Fruit fly (Drosophila melanogaster) whole organism: ENCODE measurements around the gene CG3061.

Experiments used
- Dll ChIP-seq: fragments of >200 bp; optimal IDR thresholded peaks from 2 replicates; lab custom pipeline; 2017
- psq ChIP-seq: fragments of >200 bp; optimal IDR thresholded peaks from 2 replicates; lab custom pipeline; 2017

DNA sequence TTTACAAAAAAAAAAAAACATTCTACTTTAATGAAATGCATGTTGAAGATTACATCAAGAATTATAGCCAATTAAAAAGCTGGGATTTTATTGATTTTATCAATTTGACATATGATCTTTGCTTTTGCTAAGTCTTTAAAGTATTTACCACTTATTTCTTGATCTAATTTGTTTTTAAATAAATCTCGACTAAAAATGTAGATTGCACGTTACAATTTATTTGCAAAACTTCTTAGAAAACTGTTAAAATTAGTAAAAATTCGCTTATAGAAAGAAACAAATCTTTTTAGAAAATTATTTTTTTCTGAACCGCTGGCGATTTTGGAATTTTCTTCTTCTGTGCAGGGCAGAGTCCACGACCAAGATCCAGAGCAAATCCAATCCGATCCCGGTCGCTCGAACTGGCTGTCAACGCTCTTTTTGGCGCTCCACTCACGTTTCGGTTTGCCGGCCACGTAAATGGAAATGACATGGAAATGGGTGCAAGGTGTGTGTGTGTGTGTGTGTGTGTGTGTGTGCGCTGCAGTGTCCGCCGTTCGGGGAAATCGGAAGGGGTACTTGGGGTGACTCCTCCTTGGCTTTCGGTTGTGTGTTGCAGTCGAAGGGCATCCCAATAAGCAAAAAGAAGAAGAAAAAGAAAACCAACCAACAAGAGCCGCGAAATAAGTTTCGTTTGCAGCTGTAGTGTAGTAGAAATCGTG, 29.9 kb upstream of the CG3061 start:
- no peak for TF ChIP-seq Dll (lab: Kevin White, UChicago)
- TF ChIP-seq psq, result no peak
